Worm (Caenorhabditis elegans) whole organism, L2 larva: ENCODE data around the gene nhr-282.

Experiments
- C34F6.9 ChIP-seq: fragments of 150-350 bp; optimal IDR thresholded peaks from 2 replicates; lab custom pipeline; 2014; ENCODE audit warnings: missing biosample characterization, missing genetic modification characterization
- F13H6.1 ChIP-seq: sonication (generic microtip); optimal IDR thresholded peaks from 2 replicates; lab custom pipeline; 2016; ENCODE audit warnings: missing genetic modification characterization, missing compliant biosample characterization
- R02D3.7 ChIP-seq: fragments of 150-350 bp; optimal IDR thresholded peaks from 2 replicates; lab custom pipeline; 2014; ENCODE audit warnings: missing biosample characterization, missing genetic modification characterization
- Y55F3AM.14 ChIP-seq: fragments of 200-800 bp; sonication (Bioruptor generic); optimal IDR thresholded peaks from 2 replicates; lab custom pipeline; 2018; ENCODE audit warnings: mild to moderate bottlenecking, missing genetic modification characterization, missing compliant biosample characterization
- ZK546.5 ChIP-seq: sonication (generic microtip); optimal IDR thresholded peaks from 2 replicates; lab custom pipeline; 2017; ENCODE audit warnings: missing biosample characterization, missing genetic modification characterization
- alr-1 ChIP-seq: fragments of 150-350 bp; optimal IDR thresholded peaks from 2 replicates; lab custom pipeline; 2014; ENCODE audit warnings: missing biosample characterization, missing genetic modification characterization
- ceh-82 ChIP-seq: fragments of 150-350 bp; optimal IDR thresholded peaks from 2 replicates; lab custom pipeline; 2014; ENCODE audit warnings: missing biosample characterization, missing genetic modification characterization
- dmd-4 ChIP-seq: sonication (generic microtip); optimal IDR thresholded peaks from 2 replicates; lab custom pipeline; 2017; ENCODE audit warnings: missing biosample characterization, missing genetic modification characterization
- egl-27 ChIP-seq: sonication (generic microtip); optimal IDR thresholded peaks from 3 replicates; lab custom pipeline; 2017; ENCODE audit warnings: missing biosample characterization, missing genetic modification reagents, missing genetic modification characterization
- elt-3 ChIP-seq: sonication (generic microtip); optimal IDR thresholded peaks from 2 replicates; lab custom pipeline; 2017; ENCODE audit warnings: missing biosample characterization, missing genetic modification characterization
- fos-1 ChIP-seq: fragments of 150-350 bp; optimal IDR thresholded peaks from 2 replicates; lab custom pipeline; 2014; ENCODE audit warnings: missing biosample characterization, missing genetic modification characterization
- gmeb-1 ChIP-seq: fragments of 150-350 bp; optimal IDR thresholded peaks from 2 replicates; lab custom pipeline; 2014; ENCODE audit warnings: missing biosample characterization, missing genetic modification characterization
- lin-13 ChIP-seq: fragments of 150-350 bp; optimal IDR thresholded peaks from 2 replicates; lab custom pipeline; 2014; ENCODE audit warnings: missing biosample characterization, missing genetic modification reagents, missing genetic modification characterization
- lin-39 ChIP-seq: fragments of 150-350 bp; optimal IDR thresholded peaks from 2 replicates; lab custom pipeline; 2014; ENCODE audit warnings: missing biosample characterization, missing genetic modification reagents, missing genetic modification characterization
- lsy-2 ChIP-seq, 2 experiments: fragments of 150-350 bp in 1 of 2; sonication (generic microtip) in 1 of 2; optimal IDR thresholded peaks; 2 replicates each; lab custom pipeline; 2014 to 2017; ENCODE audit warnings: missing biosample characterization in 2 of 2, missing genetic modification characterization in 2 of 2
- mab-5 ChIP-seq: fragments of 150-350 bp; optimal IDR thresholded peaks from 2 replicates; lab custom pipeline; 2014; ENCODE audit warnings: missing biosample characterization, missing genetic modification characterization
- mbf-1 ChIP-seq: sonication (generic microtip); optimal IDR thresholded peaks from 2 replicates; lab custom pipeline; 2017; ENCODE audit warnings: missing biosample characterization, missing genetic modification characterization
- mdl-1 ChIP-seq, 2 experiments: fragments of 150-350 bp in 1 of 2; sonication (generic microtip) in 1 of 2; optimal IDR thresholded peaks; 2 replicates each; lab custom pipeline; 2017; ENCODE audit warnings: missing biosample characterization in 2 of 2, missing genetic modification characterization in 2 of 2
- nhr-10 ChIP-seq: sonication (generic microtip); optimal IDR thresholded peaks from 2 replicates; lab custom pipeline; 2017; ENCODE audit warnings: missing biosample characterization, missing genetic modification characterization
- nhr-11 ChIP-seq: fragments of 150-350 bp; optimal IDR thresholded peaks from 2 replicates; lab custom pipeline; 2014; ENCODE audit warnings: missing biosample characterization, missing genetic modification characterization
- nhr-12 ChIP-seq: fragments of 150-350 bp; optimal IDR thresholded peaks from 2 replicates; lab custom pipeline; 2014; ENCODE audit warnings: missing biosample characterization, missing genetic modification characterization
- nhr-129 ChIP-seq: fragments of 150-350 bp; optimal IDR thresholded peaks from 2 replicates; lab custom pipeline; 2014; ENCODE audit warnings: missing biosample characterization, missing genetic modification characterization
- nhr-21 ChIP-seq: fragments of 150-350 bp; optimal IDR thresholded peaks from 2 replicates; lab custom pipeline; 2014; ENCODE audit warnings: missing biosample characterization, missing genetic modification characterization
- nhr-23 ChIP-seq: fragments of 150-350 bp; optimal IDR thresholded peaks from 2 replicates; lab custom pipeline; 2014; ENCODE audit warnings: missing biosample characterization, missing genetic modification reagents, missing genetic modification characterization
- nhr-237 ChIP-seq: fragments of 150-350 bp; optimal IDR thresholded peaks from 2 replicates; lab custom pipeline; 2014; ENCODE audit warnings: missing biosample characterization, missing genetic modification characterization
- nhr-25 ChIP-seq: fragments of 150-350 bp; sonication (generic microtip); optimal IDR thresholded peaks from 3 replicates; lab custom pipeline; 2014; ENCODE audit warnings: missing biosample characterization, missing genetic modification characterization
- nhr-6 ChIP-seq: fragments of 150-350 bp; optimal IDR thresholded peaks from 2 replicates; lab custom pipeline; 2014; ENCODE audit warnings: missing biosample characterization, missing genetic modification characterization
- nhr-77 ChIP-seq: fragments of 150-350 bp; optimal IDR thresholded peaks from 2 replicates; lab custom pipeline; 2014; ENCODE audit warnings: missing biosample characterization, missing genetic modification characterization
- peb-1 ChIP-seq: fragments of 150-350 bp; optimal IDR thresholded peaks from 2 replicates; lab custom pipeline; 2014; ENCODE audit warnings: missing biosample characterization, missing genetic modification characterization
- sem-4 ChIP-seq: fragments of 150-350 bp; optimal IDR thresholded peaks from 2 replicates; lab custom pipeline; 2014; ENCODE audit warnings: missing biosample characterization, missing genetic modification reagents, missing genetic modification characterization
- sma-3 ChIP-seq: sonication (generic microtip); optimal IDR thresholded peaks from 2 replicates; lab custom pipeline; 2016; ENCODE audit warnings: missing genetic modification reagents, missing genetic modification characterization, missing compliant biosample characterization
- sma-9 ChIP-seq, 2 experiments: fragments of 150-350 bp in 1 of 2; sonication (generic microtip) in 1 of 2; optimal IDR thresholded peaks; 2 replicates each; lab custom pipeline; 2014 to 2016; ENCODE audit warnings: missing genetic modification characterization in 2 of 2, mild to moderate bottlenecking in 1 of 2, missing biosample characterization in 1 of 2, missing compliant biosample characterization in 1 of 2, missing genetic modification reagents in 1 of 2, moderate library complexity in 1 of 2
- snpc-4 ChIP-seq: fragments of 150-350 bp; optimal IDR thresholded peaks from 2 replicates; lab custom pipeline; 2014; ENCODE audit warnings: missing biosample characterization, missing genetic modification characterization
- unc-55 ChIP-seq: fragments of 150-350 bp; sonication (generic microtip); optimal IDR thresholded peaks from 3 replicates; lab custom pipeline; 2014; ENCODE audit warnings: missing biosample characterization, missing genetic modification reagents, missing genetic modification characterization
- zag-1 ChIP-seq: fragments of 150-350 bp; optimal IDR thresholded peaks from 2 replicates; lab custom pipeline; 2014; ENCODE audit warnings: missing biosample characterization, missing genetic modification characterization
- ztf-1 ChIP-seq: fragments of 200-800 bp; sonication (Bioruptor generic); conservative IDR thresholded peaks from 2 replicates; pipeline ENCODE4 v1.3.6; 2022; ENCODE audit warnings: missing genetic modification characterization, missing compliant biosample characterization
- ztf-11 ChIP-seq: sonication (generic microtip); optimal IDR thresholded peaks from 2 replicates; lab custom pipeline; 2017; ENCODE audit warnings: missing biosample characterization, missing genetic modification characterization

The nhr-282 gene

DNA sequence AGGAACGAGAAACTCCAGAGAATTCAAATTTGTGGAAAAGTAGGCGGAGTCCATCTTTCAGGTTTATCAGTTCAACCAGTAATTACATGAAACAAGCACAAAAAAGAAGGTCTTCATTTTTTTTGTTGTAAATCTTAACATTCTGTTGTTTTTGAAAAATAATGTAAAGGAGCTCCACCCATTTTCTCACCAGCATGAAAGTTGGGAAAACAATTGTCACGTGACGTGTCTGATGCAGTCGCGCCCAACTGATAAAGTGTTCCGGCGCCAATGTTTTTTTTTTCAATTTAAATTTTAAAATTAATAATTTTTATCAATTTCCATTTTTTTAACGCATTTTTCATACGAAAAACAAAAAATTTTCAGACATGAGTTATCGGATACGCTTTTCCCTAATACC, 43.0 kb upstream of the nhr-282 start, which contains the start of gene F57A10.4:
F57A10.4 (plus strand) TSS at position 367 of the 400 bp plus-strand sequence.
- TF ChIP-seq ztf-1 (GFP tag; lab: Robert Waterston, UW) (no peak), sma-3 (no peak), R02D3.7 (tag; lab: Kevin White, UChicago) (no peak), mab-5 (no peak), nhr-237 (tag; lab: Kevin White, UChicago) (no peak), lin-13 (GFP tag; lab: Kevin White, UChicago) (no peak), nhr-10 (tag; lab: Kevin White, UChicago) (no peak), ztf-11 (tag; lab: Kevin White, UChicago) (no peak), snpc-4 (tag; lab: Kevin White, UChicago) (no peak), nhr-77 (tag; lab: Kevin White, UChicago) (no peak), zag-1 (tag; lab: Kevin White, UChicago) (no peak), C34F6.9 (tag; lab: Kevin White, UChicago) (no peak), nhr-21 (tag; lab: Kevin White, UChicago) (no peak), nhr-25 (tag; lab: Kevin White, UChicago) (no peak), peb-1 (tag; lab: Kevin White, UChicago) (no peak), lsy-2 (tag; optimal IDR thresholded peaks at IDR 0.05; lab: Kevin White, UChicago) (no peak), elt-3 (tag; lab: Kevin White, UChicago) (no peak), ZK546.5 (tag; lab: Kevin White, UChicago) (no peak)

DNA sequence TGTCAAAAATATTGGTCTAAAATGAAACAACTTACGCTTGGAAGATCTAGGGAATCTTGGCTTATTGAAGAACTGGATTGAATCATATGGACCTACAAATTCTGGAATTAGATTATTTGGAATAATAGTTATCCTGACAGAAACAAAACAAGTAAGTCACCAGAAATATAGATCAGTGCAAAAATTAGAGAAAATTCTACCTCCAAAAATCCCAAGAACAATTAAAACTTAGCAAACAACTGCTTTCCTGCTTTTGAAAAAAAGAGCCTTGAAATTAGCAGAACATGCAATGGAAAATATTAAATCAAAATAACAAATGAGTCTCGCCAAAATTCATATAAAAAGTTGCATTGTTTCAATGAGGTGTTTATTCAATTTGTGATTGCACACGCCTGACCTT, 38.9 kb upstream of the nhr-282 start, which contains the start of gene nhr-60:
nhr-60 (minus strand) TSS at position 101 of the 400 bp plus-strand sequence.
- TF ChIP-seq F13H6.1 (tag; lab: Kevin White, UChicago) (no peak), Y55F3AM.14 (GFP tag; lab: Kevin White, UChicago) (no peak), mdl-1 (tag; optimal IDR thresholded peaks at IDR 0.05; lab: Kevin White, UChicago) (no peak), ceh-82 (tag; lab: Kevin White, UChicago) (no peak), mbf-1 (no peak), dmd-4 (tag; lab: Kevin White, UChicago) (no peak), fos-1 (no peak), nhr-129 (no peak), snpc-4 (tag; lab: Kevin White, UChicago) (no peak), alr-1 (tag; lab: Kevin White, UChicago) (no peak), unc-55 (no peak), sma-3 (no peak), lsy-2 (tag; optimal IDR thresholded peaks at IDR 0.05; lab: Kevin White, UChicago) (no peak), nhr-237 (tag; lab: Kevin White, UChicago) (no peak), R02D3.7 (tag; lab: Kevin White, UChicago) (no peak), peb-1 (tag; lab: Kevin White, UChicago) (no peak), nhr-12 (tag; lab: Kevin White, UChicago) (no peak), ZK546.5 (tag; lab: Kevin White, UChicago) (no peak)

DNA sequence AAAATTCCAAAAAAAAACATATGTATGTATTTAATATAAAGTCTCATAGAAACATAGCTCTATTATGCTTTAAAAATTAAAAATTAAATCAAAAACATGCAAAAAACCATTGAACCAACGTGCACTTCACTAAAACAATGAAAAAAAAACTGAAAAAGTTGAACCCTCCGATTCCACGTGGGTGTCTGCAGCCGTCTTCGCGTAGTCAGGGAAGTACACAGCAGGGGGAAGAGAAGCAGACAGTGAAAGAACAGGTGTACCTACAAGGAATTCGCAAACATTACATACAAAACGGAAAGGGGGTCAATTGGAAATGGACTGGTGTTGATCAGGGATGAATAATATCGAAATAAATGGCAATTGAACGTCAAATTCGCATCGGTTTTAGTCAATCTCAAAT, 38.1 kb upstream of the nhr-282 start:
- peak; percentile 29 for TF ChIP-seq sma-9 (GFP tag; optimal IDR thresholded peaks at IDR 0.05; lab: Kevin White, UChicago)
- no peak for TF ChIP-seq sma-9 (tag; optimal IDR thresholded peaks at IDR 0.05; lab: Kevin White, UChicago)
- peak in 1 of 2 experiments; percentile 1 for TF ChIP-seq mdl-1 (tag; optimal IDR thresholded peaks at IDR 0.05; lab: Kevin White, UChicago)
- no peak for TF ChIP-seq lin-39 (tag; lab: Kevin White, UChicago)

DNA sequence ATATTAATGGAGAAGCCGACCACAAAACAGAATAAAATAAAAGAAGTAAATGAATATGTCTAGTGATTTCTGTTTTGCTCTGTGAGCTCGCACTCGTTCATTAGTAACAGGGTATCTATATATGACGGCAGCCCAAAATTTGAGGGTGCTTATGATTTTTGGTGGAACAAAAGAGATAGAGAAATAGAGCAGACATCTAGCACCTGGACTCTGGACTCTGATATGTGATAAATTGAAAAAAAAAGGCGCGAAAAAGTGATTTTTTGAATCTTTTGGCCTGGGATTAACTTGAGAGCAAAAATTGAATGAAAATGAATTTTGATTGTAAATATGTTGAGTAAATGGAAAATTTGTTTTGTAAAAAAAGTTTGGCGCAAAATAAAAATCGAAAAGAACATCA, 35.4 kb upstream of the nhr-282 start, which contains the start of gene nhr-283:
nhr-283 (minus strand) TSS at position 101 of the 400 bp plus-strand sequence.
- no peak for TF ChIP-seq ceh-82 (tag; lab: Kevin White, UChicago)
- no peak for TF ChIP-seq snpc-4 (tag; lab: Kevin White, UChicago)
- TF ChIP-seq nhr-11 (tag; lab: Kevin White, UChicago) = no peak
- TF ChIP-seq nhr-25 (tag; lab: Kevin White, UChicago) = no peak
- TF ChIP-seq nhr-6 (tag; lab: Kevin White, UChicago) = no peak
- TF ChIP-seq zag-1 (tag; lab: Kevin White, UChicago) = no peak
- TF ChIP-seq nhr-23 (tag; lab: Kevin White, UChicago) = no peak
- no peak for TF ChIP-seq elt-3 (tag; lab: Kevin White, UChicago)
- TF ChIP-seq lin-39 (tag; lab: Kevin White, UChicago) = no peak
- no peak for TF ChIP-seq gmeb-1 (tag; lab: Kevin White, UChicago)
- TF ChIP-seq lsy-2 (tag; optimal IDR thresholded peaks at IDR 0.05; lab: Kevin White, UChicago) = no peak
- TF ChIP-seq dmd-4 (tag; lab: Kevin White, UChicago) = no peak
- no peak for TF ChIP-seq peb-1 (tag; lab: Kevin White, UChicago)
- no peak for TF ChIP-seq egl-27
- no peak for TF ChIP-seq sem-4
- no peak for TF ChIP-seq nhr-21 (tag; lab: Kevin White, UChicago)
- no peak for TF ChIP-seq sma-3
